Worm (Caenorhabditis elegans) whole organism, L4 larva: ENCODE data around the gene R02D5.7.
A peak's percentile ranks its signal among the peaks of the same experiment; 100 is the strongest.

Experiments used
- D1046.2 ChIP-seq: fragments of 200-800 bp; sonication (Bioruptor generic); IDR thresholded peaks from 2 replicates; pipeline ENCODE4 v1.3.6; 2022; ENCODE audit warnings: missing genetic modification characterization, missing compliant biosample characterization
- F37D6.2 ChIP-seq: sonication (generic microtip); optimal IDR thresholded peaks from 2 replicates; lab custom pipeline; 2016; ENCODE audit warnings: mild to moderate bottlenecking, missing genetic modification characterization, missing compliant biosample characterization
- F49E8.2 ChIP-seq: sonication (generic microtip); optimal IDR thresholded peaks from 2 replicates; lab custom pipeline; 2016; ENCODE audit warnings: missing compliant biosample characterization, mild to moderate bottlenecking, missing genetic modification characterization, borderline replicate concordance
- R02D3.7 ChIP-seq: fragments of 150-350 bp; sonication (generic microtip); optimal IDR thresholded peaks from 3 replicates; lab custom pipeline; 2014; ENCODE audit warnings: missing biosample characterization, missing genetic modification characterization
- Y105C5A.15 ChIP-seq: fragments of 200-800 bp; sonication (Bioruptor generic); IDR thresholded peaks from 2 replicates; pipeline ENCODE4 v1.3.6; 2022; ENCODE audit warnings: missing genetic modification characterization, missing compliant biosample characterization
- Y75B8A.6 ChIP-seq: fragments of 200-800 bp; sonication (Bioruptor generic); IDR thresholded peaks from 2 replicates; pipeline ENCODE4 v1.3.6; 2022; ENCODE audit warnings: missing genetic modification reagents, missing genetic modification characterization, missing compliant biosample characterization
- ZK337.2 ChIP-seq: fragments of 200-800 bp; sonication (Bioruptor generic); IDR thresholded peaks from 2 replicates; pipeline ENCODE4 v1.3.6; 2022; ENCODE audit warnings: missing genetic modification reagents, missing genetic modification characterization, missing compliant biosample characterization
- ama-1 ChIP-seq: fragments of 150-350 bp; optimal IDR thresholded peaks from 2 replicates; lab custom pipeline; 2014; ENCODE audit warnings: inconsistent platforms, mixed read lengths
- ceh-20 ChIP-seq: fragments of 200-800 bp; sonication (Bioruptor generic); IDR thresholded peaks from 2 replicates; pipeline ENCODE4 v1.3.6; 2022; ENCODE audit warnings: missing genetic modification reagents, missing genetic modification characterization, missing compliant biosample characterization
- daf-16 ChIP-seq, 3 experiments: sonication (generic microtip); optimal IDR thresholded peaks; 2 replicates each; lab custom pipeline; 2016 to 2017; ENCODE audit warnings: missing genetic modification characterization in 3 of 3, missing genetic modification reagents in 3 of 3, mild to moderate bottlenecking in 2 of 3, missing compliant biosample characterization in 2 of 3, missing biosample characterization in 1 of 3, moderate library complexity in 1 of 3
- dmd-6 ChIP-seq: fragments of 200-800 bp; sonication (Bioruptor generic); IDR thresholded peaks from 2 replicates; pipeline ENCODE4 v1.3.6; 2022; ENCODE audit warnings: missing genetic modification reagents, missing genetic modification characterization, missing compliant biosample characterization
- dmd-8 ChIP-seq: fragments of 200-800 bp; sonication (Bioruptor generic); IDR thresholded peaks from 2 replicates; pipeline ENCODE4 v1.3.6; 2022; ENCODE audit warnings: missing genetic modification characterization, missing compliant biosample characterization
- duxl-1 ChIP-seq: sonication (generic microtip); optimal IDR thresholded peaks from 2 replicates; lab custom pipeline; 2016; ENCODE audit warnings: mild to moderate bottlenecking, missing genetic modification characterization, moderate library complexity, missing compliant biosample characterization; ENCODE audit not compliant: poor library complexity
- dve-1 ChIP-seq: sonication (generic microtip); optimal IDR thresholded peaks from 2 replicates; lab custom pipeline; 2017; ENCODE audit warnings: antibody characterized with exemption, mild to moderate bottlenecking, missing genetic modification characterization, missing compliant biosample characterization; ENCODE audit not compliant: insufficient read depth
- egl-27 ChIP-seq: sonication (generic microtip); optimal IDR thresholded peaks from 3 replicates; lab custom pipeline; 2017; ENCODE audit warnings: missing biosample characterization, missing genetic modification reagents, missing genetic modification characterization
- fkh-10 ChIP-seq: fragments of 150-350 bp; optimal IDR thresholded peaks from 2 replicates; lab custom pipeline; 2014; ENCODE audit warnings: missing biosample characterization, missing genetic modification reagents, missing genetic modification characterization
- gei-8 ChIP-seq: fragments of 200-800 bp; sonication (Bioruptor generic); optimal IDR thresholded peaks from 2 replicates; lab custom pipeline; 2018; ENCODE audit warnings: mild to moderate bottlenecking, missing genetic modification characterization, missing compliant biosample characterization
- hlh-11 ChIP-seq: fragments of 200-800 bp; sonication (Bioruptor generic); optimal IDR thresholded peaks from 2 replicates; lab custom pipeline; 2018; ENCODE audit warnings: mild to moderate bottlenecking, missing genetic modification characterization, missing compliant biosample characterization
- hlh-30 ChIP-seq: sonication (generic microtip); optimal IDR thresholded peaks from 2 replicates; lab custom pipeline; 2017; ENCODE audit warnings: antibody characterized with exemption, mild to moderate bottlenecking, missing genetic modification characterization, missing compliant biosample characterization; ENCODE audit not compliant: insufficient read depth
- lin-13 ChIP-seq: fragments of 150-350 bp; optimal IDR thresholded peaks from 2 replicates; lab custom pipeline; 2014; ENCODE audit warnings: missing biosample characterization, missing genetic modification reagents, missing genetic modification characterization
- lin-15B ChIP-seq: fragments of 150-350 bp; sonication (generic microtip); optimal IDR thresholded peaks from 3 replicates; lab custom pipeline; 2014; ENCODE audit warnings: missing biosample characterization, missing genetic modification characterization
- lin-29 ChIP-seq: fragments of 200-800 bp; sonication (Bioruptor generic); IDR thresholded peaks from 2 replicates; pipeline ENCODE4 v1.3.6; 2022; ENCODE audit warnings: missing genetic modification reagents, missing genetic modification characterization, missing compliant biosample characterization
- lin-39 ChIP-seq: fragments of 150-350 bp; optimal IDR thresholded peaks from 2 replicates; lab custom pipeline; 2014; ENCODE audit warnings: missing biosample characterization, missing genetic modification reagents, missing genetic modification characterization
- nhr-11 ChIP-seq: fragments of 150-350 bp; optimal IDR thresholded peaks from 2 replicates; lab custom pipeline; 2014; ENCODE audit warnings: missing biosample characterization, missing genetic modification characterization
- nhr-237 ChIP-seq: sonication (generic microtip); optimal IDR thresholded peaks from 2 replicates; lab custom pipeline; 2017; ENCODE audit warnings: missing biosample characterization, missing genetic modification characterization
- nhr-28 ChIP-seq: fragments of 150-350 bp; optimal IDR thresholded peaks from 2 replicates; lab custom pipeline; 2014; ENCODE audit warnings: missing biosample characterization, missing genetic modification characterization
- nhr-41 ChIP-seq: fragments of 200-800 bp; sonication (Bioruptor generic); IDR thresholded peaks from 2 replicates; pipeline ENCODE4 v1.3.6; 2022; ENCODE audit warnings: missing genetic modification reagents, missing genetic modification characterization, missing compliant biosample characterization
- nhr-48 ChIP-seq: sonication (generic microtip); optimal IDR thresholded peaks from 2 replicates; lab custom pipeline; 2016; ENCODE audit warnings: mild to moderate bottlenecking, missing genetic modification characterization, missing compliant biosample characterization
- pqm-1 ChIP-seq: sonication (generic microtip); optimal IDR thresholded peaks from 2 replicates; lab custom pipeline; 2017; ENCODE audit warnings: missing biosample characterization, missing genetic modification characterization
- saeg-2 ChIP-seq: fragments of 200-800 bp; sonication (Bioruptor generic); IDR thresholded peaks from 2 replicates; pipeline ENCODE4 v1.3.6; 2022; ENCODE audit warnings: missing genetic modification reagents, missing genetic modification characterization, missing compliant biosample characterization
- set-16 ChIP-seq: fragments of 200-800 bp; sonication (Bioruptor generic); IDR thresholded peaks from 2 replicates; pipeline ENCODE4 v1.3.6; 2022; ENCODE audit warnings: missing genetic modification reagents, missing genetic modification characterization, missing compliant biosample characterization
- spr-1 ChIP-seq: sonication (generic microtip); optimal IDR thresholded peaks from 2 replicates; lab custom pipeline; 2016; ENCODE audit warnings: mild to moderate bottlenecking, missing genetic modification characterization, missing compliant biosample characterization
- tra-1 ChIP-seq: fragments of 200-800 bp; sonication (Bioruptor generic); IDR thresholded peaks from 2 replicates; pipeline ENCODE4 v1.3.6; 2022; ENCODE audit warnings: missing genetic modification reagents, missing genetic modification characterization, missing compliant biosample characterization
- unc-39 ChIP-seq: sonication (generic microtip); optimal IDR thresholded peaks from 2 replicates; lab custom pipeline; 2017; ENCODE audit warnings: missing biosample characterization, missing genetic modification characterization
- unc-62 ChIP-seq, 3 experiments: fragments of 150-350 bp in 1 of 3; sonication (generic microtip); optimal IDR thresholded peaks in 2 of 3; peaks in 1 of 3; 1 replicate in 1 of 3; 2 replicates in 2 of 3; lab custom pipeline; 2014 to 2017; ENCODE audit warnings: missing biosample characterization in 3 of 3, missing genetic modification characterization in 3 of 3, missing genetic modification reagents in 3 of 3, missing genotype in 1 of 3
- zfp-3 ChIP-seq: fragments of 200-800 bp; sonication (Bioruptor generic); conservative IDR thresholded peaks from 2 replicates; pipeline ENCODE4 v1.3.6; 2022; ENCODE audit warnings: missing genetic modification reagents, missing genetic modification characterization, missing compliant biosample characterization
- zip-11 ChIP-seq: fragments of 200-800 bp; sonication (Bioruptor generic); IDR thresholded peaks from 2 replicates; pipeline ENCODE4 v1.3.6; 2022; ENCODE audit warnings: missing genetic modification characterization, missing compliant biosample characterization
- ztf-11 ChIP-seq: fragments of 150-350 bp; optimal IDR thresholded peaks from 2 replicates; lab custom pipeline; 2014; ENCODE audit warnings: missing biosample characterization, missing genetic modification characterization

R02D5.7 gene

DNA sequence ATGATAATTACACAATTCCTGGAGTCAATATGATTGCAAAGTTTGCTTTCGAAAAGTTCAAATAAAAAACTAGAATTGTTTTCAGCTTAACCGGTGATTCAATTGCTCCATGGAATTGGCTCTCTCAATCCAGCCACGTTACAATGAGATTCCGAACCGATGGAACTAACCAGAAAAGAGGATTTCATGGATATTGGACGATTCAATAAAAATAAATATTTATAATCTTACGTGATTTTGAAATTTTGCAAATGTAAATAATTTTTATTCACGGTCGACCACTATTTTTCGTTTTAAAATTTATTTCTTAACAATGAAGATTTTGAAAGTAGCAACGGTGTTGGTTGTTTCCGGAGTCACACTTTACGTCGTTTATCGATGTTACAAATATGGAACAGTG lies 686 bp upstream of the R02D5.7 start, which contains the start of gene R02D5.10 (continued):
- no peak for TF ChIP-seq hlh-11 (tag; lab: Kevin White, UChicago)
- TF ChIP-seq, all 104 proteins: peak for 0

DNA sequence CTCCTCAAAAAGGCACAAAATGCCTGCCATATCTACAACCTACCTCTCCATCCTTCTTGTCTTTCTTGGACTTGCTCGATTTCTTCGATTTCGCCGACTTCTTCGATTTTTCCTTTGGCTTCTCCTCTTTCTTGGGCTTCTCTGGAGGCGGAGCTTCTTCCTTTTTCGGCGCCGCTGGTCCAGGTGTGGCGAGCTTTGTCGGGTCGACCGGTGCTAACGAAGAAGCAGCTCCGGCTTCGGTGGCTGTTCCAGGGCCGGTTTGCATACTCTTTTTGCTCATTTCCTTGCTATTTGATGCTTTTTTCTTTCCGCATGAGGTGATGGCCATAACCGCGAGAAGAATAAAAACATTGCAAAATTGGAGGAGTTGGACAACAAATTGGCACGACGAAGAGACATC lies 768 bp downstream of the R02D5.7 start:
- peak; percentile 83 for TF ChIP-seq set-16
- no peak for TF ChIP-seq unc-62 (GFP tag; optimal IDR thresholded peaks at IDR 0.05 in 1 of 2; lab: Kevin White, UChicago)
- no peak for TF ChIP-seq unc-62 (tag; optimal IDR thresholded peaks at IDR 0.05; lab: Kevin White, UChicago)
- TF ChIP-seq, all 104 proteins: peak for 1

ce11 chrV:14478979-14479378 lies 2.3 kb downstream of the R02D5.7 start, which contains the start of gene clec-55:
Gene clec-55 (plus strand): TSS chrV:14479279.
- TF ChIP-seq saeg-2 (GFP tag; lab: Robert Waterston, UW) (no peak), Y75B8A.6 (GFP tag; lab: Robert Waterston, UW) (no peak), nhr-237 (no peak), F49E8.2 (no peak), lin-39 (no peak)
- TF ChIP-seq, all 104 proteins: peak for 0

DNA sequence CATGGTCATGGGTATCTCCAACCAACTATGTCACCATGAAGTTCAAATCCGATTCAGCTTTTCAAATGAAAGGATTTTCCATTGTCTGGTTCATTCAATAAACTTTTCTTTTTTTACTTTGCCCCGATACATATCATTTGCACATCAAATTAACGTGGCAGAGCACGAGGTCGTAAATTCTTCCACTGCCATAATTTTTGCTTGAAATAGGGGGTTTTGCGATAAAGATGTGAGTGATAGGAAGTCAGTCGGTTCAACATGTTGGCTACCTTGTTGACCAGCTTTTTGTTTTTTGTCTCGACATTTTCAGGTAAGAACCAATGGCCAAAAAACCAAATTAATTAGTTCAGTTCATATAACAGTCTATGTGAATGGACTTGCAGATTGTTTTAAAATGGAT lies 4.6 kb downstream of the R02D5.7 start, which contains the start of gene clec-54:
Gene clec-54 (plus strand): TSS at position 224 of the 400 bp plus-strand sequence.
- TF ChIP-seq zfp-3: no peak
- peak; percentile 49; the same call in 1 of the 2 replicates for TF ChIP-seq dmd-6 (GFP tag; lab: Robert Waterston, UW)
- TF ChIP-seq ZK337.2 (GFP tag; lab: Robert Waterston, UW): no peak
- TF ChIP-seq dmd-8 (GFP tag; lab: Robert Waterston, UW): no peak
- TF ChIP-seq fkh-10 (GFP tag; lab: Kevin White, UChicago): no peak
- TF ChIP-seq unc-62 (GFP tag; optimal IDR thresholded peaks at IDR 0.05 in 1 of 2; lab: Kevin White, UChicago): peak in 1 of 2 experiments; percentile 43
- no peak for TF ChIP-seq unc-62 (tag; optimal IDR thresholded peaks at IDR 0.05; lab: Kevin White, UChicago)
- no peak for TF ChIP-seq F49E8.2
- peak; percentile 18 for TF ChIP-seq nhr-28 (tag; lab: Kevin White, UChicago)
- TF ChIP-seq duxl-1: no peak
- no peak for TF ChIP-seq nhr-41 (GFP tag; lab: Robert Waterston, UW)
- TF ChIP-seq lin-29 (GFP tag; lab: Robert Waterston, UW): no peak
- peak; percentile 17 for TF ChIP-seq hlh-11 (tag; lab: Kevin White, UChicago)
- TF ChIP-seq daf-16 (GFP tag; optimal IDR thresholded peaks at IDR 0.05; lab: Kevin White, UChicago): no peak
- peak; percentile 37 for TF ChIP-seq daf-16 (tag; optimal IDR thresholded peaks at IDR 0.05; lab: Kevin White, UChicago)
- TF ChIP-seq R02D3.7: no peak
- TF ChIP-seq D1046.2: no peak
- TF ChIP-seq ama-1 (lab: Kevin White, UChicago): no peak
- no peak for TF ChIP-seq lin-15B (tag; lab: Kevin White, UChicago)
- TF ChIP-seq nhr-11 (tag; lab: Kevin White, UChicago): no peak
- no peak for TF ChIP-seq Y105C5A.15 (GFP tag; lab: Robert Waterston, UW)
- TF ChIP-seq F37D6.2 (tag; lab: Kevin White, UChicago): no peak
- TF ChIP-seq nhr-237: no peak
- 0 out of 2 replicates have a peak, but pooled peaks have one; percentile 27 for TF ChIP-seq tra-1 (GFP tag; lab: Robert Waterston, UW)
- TF ChIP-seq zip-11 (GFP tag; lab: Robert Waterston, UW): no peak
- TF ChIP-seq unc-39 (tag; lab: Kevin White, UChicago): no peak
- no peak for TF ChIP-seq spr-1 (tag; lab: Kevin White, UChicago)
- TF ChIP-seq dve-1 (tag; lab: Kevin White, UChicago): peak; percentile 12

ce11 chrV:14474099-14474498 lies 7.2 kb downstream of the R02D5.7 start, which contains the start of gene clec-56:
Gene clec-56 (plus strand): TSS chrV:14474399.
- no peak for TF ChIP-seq hlh-30 (tag; lab: Kevin White, UChicago)
- peak; percentile 35 for TF ChIP-seq pqm-1 (tag; lab: Kevin White, UChicago)
- TF ChIP-seq hlh-11 (tag; lab: Kevin White, UChicago): peak; percentile 2
- no peak for TF ChIP-seq lin-13 (GFP tag; lab: Kevin White, UChicago)
- TF ChIP-seq duxl-1: no peak
- TF ChIP-seq ceh-20 (GFP tag; lab: Robert Waterston, UW): 0 out of 2 replicates have a peak, but pooled peaks have one; percentile 18
- no peak for TF ChIP-seq gei-8 (GFP tag; lab: Kevin White, UChicago)
- TF ChIP-seq egl-27 (tag; lab: Kevin White, UChicago): no peak
- no peak for TF ChIP-seq nhr-48 (tag; lab: Kevin White, UChicago)
- no peak for TF ChIP-seq dmd-8 (GFP tag; lab: Robert Waterston, UW)
- TF ChIP-seq ztf-11 (tag; lab: Kevin White, UChicago): no peak
- TF ChIP-seq nhr-28 (tag; lab: Kevin White, UChicago): peak; percentile 36
- TF ChIP-seq, all 104 proteins: peak for 4
